Worm (Caenorhabditis elegans) whole organism, L2 larva: ENCODE measurements around the gene ZK596.2.

Experiments
- C34F6.9 ChIP-seq: fragments of 150-350 bp; optimal IDR thresholded peaks from 2 replicates; lab custom pipeline; 2014; ENCODE audit warnings: missing biosample characterization, missing genetic modification characterization
- F13H6.1 ChIP-seq: sonication (generic microtip); optimal IDR thresholded peaks from 2 replicates; lab custom pipeline; 2016; ENCODE audit warnings: missing genetic modification characterization, missing compliant biosample characterization
- aly-2 ChIP-seq: fragments of 150-350 bp; optimal IDR thresholded peaks from 2 replicates; lab custom pipeline; 2014; ENCODE audit warnings: missing biosample characterization, missing genetic modification characterization
- ama-1 ChIP-seq: fragments of 150-350 bp; optimal IDR thresholded peaks from 2 replicates; lab custom pipeline; 2018; ENCODE audit warnings: inconsistent platforms
- ceh-16 ChIP-seq: fragments of 150-350 bp; optimal IDR thresholded peaks from 2 replicates; lab custom pipeline; 2014; ENCODE audit warnings: missing biosample characterization, missing genetic modification characterization
- ceh-82 ChIP-seq: fragments of 150-350 bp; optimal IDR thresholded peaks from 2 replicates; lab custom pipeline; 2014; ENCODE audit warnings: missing biosample characterization, missing genetic modification characterization
- dmd-4 ChIP-seq: sonication (generic microtip); optimal IDR thresholded peaks from 2 replicates; lab custom pipeline; 2017; ENCODE audit warnings: missing biosample characterization, missing genetic modification characterization
- elt-3 ChIP-seq: sonication (generic microtip); optimal IDR thresholded peaks from 2 replicates; lab custom pipeline; 2017; ENCODE audit warnings: missing biosample characterization, missing genetic modification characterization
- fos-1 ChIP-seq: fragments of 150-350 bp; optimal IDR thresholded peaks from 2 replicates; lab custom pipeline; 2014; ENCODE audit warnings: missing biosample characterization, missing genetic modification characterization
- gmeb-1 ChIP-seq: fragments of 150-350 bp; optimal IDR thresholded peaks from 2 replicates; lab custom pipeline; 2014; ENCODE audit warnings: missing biosample characterization, missing genetic modification characterization
- lin-11 ChIP-seq: fragments of 150-350 bp; sonication (generic microtip); optimal IDR thresholded peaks from 2 replicates; lab custom pipeline; 2014; ENCODE audit warnings: missing biosample characterization, missing genetic modification characterization, inconsistent platforms, mixed read lengths
- lin-13 ChIP-seq: fragments of 150-350 bp; optimal IDR thresholded peaks from 2 replicates; lab custom pipeline; 2014; ENCODE audit warnings: missing biosample characterization, missing genetic modification reagents, missing genetic modification characterization
- lsy-2 ChIP-seq, 2 experiments: fragments of 150-350 bp in 1 of 2; sonication (generic microtip) in 1 of 2; optimal IDR thresholded peaks; 2 replicates each; lab custom pipeline; 2014 to 2017; ENCODE audit warnings: missing biosample characterization in 2 of 2, missing genetic modification characterization in 2 of 2
- mab-5 ChIP-seq: fragments of 150-350 bp; optimal IDR thresholded peaks from 2 replicates; lab custom pipeline; 2014; ENCODE audit warnings: missing biosample characterization, missing genetic modification characterization
- mbf-1 ChIP-seq: sonication (generic microtip); optimal IDR thresholded peaks from 2 replicates; lab custom pipeline; 2017; ENCODE audit warnings: missing biosample characterization, missing genetic modification characterization
- mdl-1 ChIP-seq, 2 experiments: fragments of 150-350 bp in 1 of 2; sonication (generic microtip) in 1 of 2; optimal IDR thresholded peaks; 2 replicates each; lab custom pipeline; 2017; ENCODE audit warnings: missing biosample characterization in 2 of 2, missing genetic modification characterization in 2 of 2
- nhr-10 ChIP-seq: sonication (generic microtip); optimal IDR thresholded peaks from 2 replicates; lab custom pipeline; 2017; ENCODE audit warnings: missing biosample characterization, missing genetic modification characterization
- nhr-11 ChIP-seq: fragments of 150-350 bp; optimal IDR thresholded peaks from 2 replicates; lab custom pipeline; 2014; ENCODE audit warnings: missing biosample characterization, missing genetic modification characterization
- nhr-12 ChIP-seq: fragments of 150-350 bp; optimal IDR thresholded peaks from 2 replicates; lab custom pipeline; 2014; ENCODE audit warnings: missing biosample characterization, missing genetic modification characterization
- nhr-129 ChIP-seq: fragments of 150-350 bp; optimal IDR thresholded peaks from 2 replicates; lab custom pipeline; 2014; ENCODE audit warnings: missing biosample characterization, missing genetic modification characterization
- nhr-21 ChIP-seq: fragments of 150-350 bp; optimal IDR thresholded peaks from 2 replicates; lab custom pipeline; 2014; ENCODE audit warnings: missing biosample characterization, missing genetic modification characterization
- nhr-25 ChIP-seq: fragments of 150-350 bp; sonication (generic microtip); optimal IDR thresholded peaks from 3 replicates; lab custom pipeline; 2014; ENCODE audit warnings: missing biosample characterization, missing genetic modification characterization
- nhr-77 ChIP-seq: fragments of 150-350 bp; optimal IDR thresholded peaks from 2 replicates; lab custom pipeline; 2014; ENCODE audit warnings: missing biosample characterization, missing genetic modification characterization
- peb-1 ChIP-seq: fragments of 150-350 bp; optimal IDR thresholded peaks from 2 replicates; lab custom pipeline; 2014; ENCODE audit warnings: missing biosample characterization, missing genetic modification characterization
- sem-4 ChIP-seq: fragments of 150-350 bp; optimal IDR thresholded peaks from 2 replicates; lab custom pipeline; 2014; ENCODE audit warnings: missing biosample characterization, missing genetic modification reagents, missing genetic modification characterization
- sma-3 ChIP-seq: sonication (generic microtip); optimal IDR thresholded peaks from 2 replicates; lab custom pipeline; 2016; ENCODE audit warnings: missing genetic modification reagents, missing genetic modification characterization, missing compliant biosample characterization
- sma-9 ChIP-seq, 2 experiments: fragments of 150-350 bp in 1 of 2; sonication (generic microtip) in 1 of 2; optimal IDR thresholded peaks; 2 replicates each; lab custom pipeline; 2014 to 2016; ENCODE audit warnings: missing genetic modification characterization in 2 of 2, mild to moderate bottlenecking in 1 of 2, missing biosample characterization in 1 of 2, missing compliant biosample characterization in 1 of 2, missing genetic modification reagents in 1 of 2, moderate library complexity in 1 of 2
- unc-39 ChIP-seq: fragments of 150-350 bp; optimal IDR thresholded peaks from 2 replicates; lab custom pipeline; 2014; ENCODE audit warnings: missing biosample characterization, missing genetic modification characterization
- unc-55 ChIP-seq: fragments of 150-350 bp; sonication (generic microtip); optimal IDR thresholded peaks from 3 replicates; lab custom pipeline; 2014; ENCODE audit warnings: missing biosample characterization, missing genetic modification reagents, missing genetic modification characterization
- unc-62 ChIP-seq: fragments of 150-350 bp; optimal IDR thresholded peaks from 2 replicates; lab custom pipeline; 2014; ENCODE audit warnings: missing biosample characterization, missing genetic modification reagents, missing genetic modification characterization
- zag-1 ChIP-seq: fragments of 150-350 bp; optimal IDR thresholded peaks from 2 replicates; lab custom pipeline; 2014; ENCODE audit warnings: missing biosample characterization, missing genetic modification characterization
- ztf-1 ChIP-seq: fragments of 200-800 bp; sonication (Bioruptor generic); conservative IDR thresholded peaks from 2 replicates; pipeline ENCODE4 v1.3.6; 2022; ENCODE audit warnings: missing genetic modification characterization, missing compliant biosample characterization
- ztf-11 ChIP-seq: sonication (generic microtip); optimal IDR thresholded peaks from 2 replicates; lab custom pipeline; 2017; ENCODE audit warnings: missing biosample characterization, missing genetic modification characterization
- ztf-4 ChIP-seq: fragments of 150-350 bp; optimal IDR thresholded peaks from 2 replicates; lab custom pipeline; 2014; ENCODE audit warnings: missing biosample characterization, missing genetic modification characterization

Gene ZK596.2

ce11 chrIV:10881230-10881629 is 27.9 kb downstream of the ZK596.2 start, which contains the start of gene F13E9.13:
Gene F13E9.13 (plus strand): TSS chrIV:10881546.
- TF ChIP-seq peb-1 (tag; lab: Kevin White, UChicago) (no peak), fos-1 (tag; lab: Kevin White, UChicago) (peak; percentile 24), sma-9 (GFP tag; optimal IDR thresholded peaks at IDR 0.05; lab: Kevin White, UChicago) (peak; percentile 46), sma-9 (tag; optimal IDR thresholded peaks at IDR 0.05; lab: Kevin White, UChicago) (no peak)

- TF ChIP-seq ztf-4 (no peak), ama-1 (lab: Kevin White, UChicago) (no peak), lin-13 (GFP tag; lab: Kevin White, UChicago) (no peak), ceh-16 (tag; lab: Kevin White, UChicago) (no peak)
Observed at ce11 chrIV:10880264-10880663, 28.8 kb downstream of the ZK596.2 start, which contains the start of gene fipr-15. Gene fipr-15 (plus strand): TSS chrIV:10880564.

- TF ChIP-seq nhr-21 (no peak), lin-11 (tag; lab: Kevin White, UChicago) (no peak), mbf-1 (tag; lab: Kevin White, UChicago) (no peak), nhr-11 (tag; lab: Kevin White, UChicago) (no peak), ztf-1 (GFP tag; lab: Robert Waterston, UW) (no peak), ceh-82 (tag; lab: Kevin White, UChicago) (no peak), ama-1 (lab: Kevin White, UChicago) (no peak), nhr-129 (tag; lab: Kevin White, UChicago) (no peak), unc-55 (GFP tag; lab: Kevin White, UChicago) (no peak)
Observed at ce11 chrIV:10879542-10879941, 29.6 kb downstream of the ZK596.2 start, which contains the start of gene sdz-13. Gene sdz-13 (minus strand): TSS chrIV:10879642.

- TF ChIP-seq nhr-25 (tag; lab: Kevin White, UChicago): no peak
- no peak for TF ChIP-seq unc-55 (GFP tag; lab: Kevin White, UChicago)
- no peak for TF ChIP-seq unc-62 (GFP tag; lab: Kevin White, UChicago)
- no peak for TF ChIP-seq elt-3 (tag; lab: Kevin White, UChicago)
- no peak for TF ChIP-seq ceh-82 (tag; lab: Kevin White, UChicago)
- no peak for TF ChIP-seq zag-1
- TF ChIP-seq ama-1 (lab: Kevin White, UChicago): no peak
Observed at ce11 chrIV:10876844-10877243, 32.3 kb downstream of the ZK596.2 start, which contains the start of gene fipr-14. Gene fipr-14 (plus strand): TSS chrIV:10877144.

ce11 chrIV:10874527-10874926 is 34.6 kb downstream of the ZK596.2 start, which contains the start of gene F13E9.12:
Gene F13E9.12 (minus strand): TSS chrIV:10874627.
- TF ChIP-seq nhr-12 (tag; lab: Kevin White, UChicago) (no peak), mab-5 (tag; lab: Kevin White, UChicago) (no peak), unc-39 (tag; lab: Kevin White, UChicago) (no peak), sem-4 (tag; lab: Kevin White, UChicago) (no peak), elt-3 (tag; lab: Kevin White, UChicago) (no peak), nhr-10 (tag; lab: Kevin White, UChicago) (no peak), mdl-1 (tag; optimal IDR thresholded peaks at IDR 0.05; lab: Kevin White, UChicago) (no peak), ztf-1 (GFP tag; lab: Robert Waterston, UW) (no peak), gmeb-1 (tag; lab: Kevin White, UChicago) (no peak), C34F6.9 (no peak), ama-1 (lab: Kevin White, UChicago) (no peak), ztf-11 (tag; lab: Kevin White, UChicago) (no peak), dmd-4 (tag; lab: Kevin White, UChicago) (no peak), unc-62 (GFP tag; lab: Kevin White, UChicago) (no peak), unc-55 (GFP tag; lab: Kevin White, UChicago) (no peak), F13H6.1 (no peak), lin-11 (tag; lab: Kevin White, UChicago) (no peak), ceh-82 (tag; lab: Kevin White, UChicago) (no peak)

ce11 chrIV:10870158-10870557 is 38.9 kb downstream of the ZK596.2 start:
- TF ChIP-seq gmeb-1 (tag; lab: Kevin White, UChicago) (no peak), lin-13 (GFP tag; lab: Kevin White, UChicago) (no peak), C34F6.9 (no peak), sma-3 (no peak), lsy-2 (tag; optimal IDR thresholded peaks at IDR 0.05; lab: Kevin White, UChicago) (no peak), aly-2 (tag; lab: Kevin White, UChicago) (no peak), ztf-1 (GFP tag; lab: Robert Waterston, UW) (no peak), unc-39 (tag; lab: Kevin White, UChicago) (no peak), nhr-77 (no peak)
